Fruit fly (Drosophila melanogaster): ENCODE data around the gene Tl.

The Tl gene

dm6 chr3R:26881121-26881895 lies 82.5 kb downstream of the Tl start, which contains the start of the genes ro and T48 (continued):
- TF ChIP-seq Dll (GFP tag; IDR thresholded peaks at IDR 0.05; ENCODE audit: partially characterized antibody) = peak; percentile 60; the same call in 1 of the 4 replicates
- TF ChIP-seq CG15269 (tag; optimal IDR thresholded peaks at IDR 0.05) = peak; percentile 1
- no peak for TF ChIP-seq CG13296 (GFP tag; optimal IDR thresholded peaks at IDR 0.05)
- no peak for TF ChIP-seq Dip2 (GFP tag; IDR thresholded peaks at IDR 0.05)
- TF ChIP-seq CG10462 (GFP tag; optimal IDR thresholded peaks at IDR 0.05) = no peak
- peak; percentile 51; the same call in 1 of the 2 replicates for TF ChIP-seq Atf6 (GFP tag; IDR thresholded peaks at IDR 0.05)
- peak; percentile 12 for TF ChIP-seq CG6765 (GFP tag; optimal IDR thresholded peaks at IDR 0.05)
- TF ChIP-seq seq (GFP tag; IDR thresholded peaks at IDR 0.05) = peak; percentile 80; the same call in 1 of the 2 replicates
- no peak for TF ChIP-seq Kr (GFP tag; optimal IDR thresholded peaks at IDR 0.05)
- TF ChIP-seq gro (GFP tag; optimal IDR thresholded peaks at IDR 0.05) = peak; percentile 79
- TF ChIP-seq CG8359 (GFP tag; optimal IDR thresholded peaks at IDR 0.05; ENCODE audit: borderline replicate concordance) = no peak
- peak; percentile 48; the same call in 1 of the 2 replicates for TF ChIP-seq Adf1 (GFP tag; IDR thresholded peaks at IDR 0.05)
- 0 out of 3 replicates have a peak, but pooled peaks have one; percentile 21 for TF ChIP-seq Doc3 (GFP tag; IDR thresholded peaks at IDR 0.05; ENCODE audit: partially characterized antibody)
- peak; percentile 65 for TF ChIP-seq ftz-f1 (GFP tag; optimal IDR thresholded peaks at IDR 0.05)
- no peak for TF ChIP-seq CG1024 (GFP tag; IDR thresholded peaks at IDR 0.05)
- peak; percentile 22 for TF ChIP-seq Camta (GFP tag; optimal IDR thresholded peaks at IDR 0.05)
- no peak for TF ChIP-seq Sox100B (GFP tag; optimal IDR thresholded peaks at IDR 0.05)
- no peak for TF ChIP-seq CG1233 (GFP tag; optimal IDR thresholded peaks at IDR 0.05)
- no peak for TF ChIP-seq nerfin-2 (GFP tag; IDR thresholded peaks at IDR 0.05; ENCODE audit: partially characterized antibody)
- TF ChIP-seq usp (GFP tag; optimal IDR thresholded peaks at IDR 0.05) = no peak
- peak; percentile 57 for TF ChIP-seq sd (tag; optimal IDR thresholded peaks at IDR 0.05)
- peak; percentile 71 for TF ChIP-seq phol (tag; optimal IDR thresholded peaks at IDR 0.05)
- TF ChIP-seq CG2678 (tag; optimal IDR thresholded peaks at IDR 0.05) = peak; percentile 8
- no peak for TF ChIP-seq CG4404 (GFP tag; IDR thresholded peaks at IDR 0.05)
- peak; percentile 13; the same call in 1 of the 2 replicates for TF ChIP-seq CG32772 (GFP tag; IDR thresholded peaks at IDR 0.05)
- TF ChIP-seq CG18619 (GFP tag; optimal IDR thresholded peaks at IDR 0.05) = peak; percentile 20
- no peak for TF ChIP-seq nau (GFP tag; optimal IDR thresholded peaks at IDR 0.05)
- TF ChIP-seq Dbx (GFP tag; IDR thresholded peaks at IDR 0.05) = peak; percentile 66; the same call in 2 of the 3 replicates
- peak; percentile 18 for TF ChIP-seq kni (GFP tag; optimal IDR thresholded peaks at IDR 0.05)
- peak; percentile 48 for TF ChIP-seq CG4617 (GFP tag; optimal IDR thresholded peaks at IDR 0.05; ENCODE audit: borderline replicate concordance)
- TF ChIP-seq Hey (tag; optimal IDR thresholded peaks at IDR 0.05) = no peak
- TF ChIP-seq CG31365 (tag; optimal IDR thresholded peaks at IDR 0.05) = peak; percentile 100
- TF ChIP-seq amos (GFP tag; IDR thresholded peaks at IDR 0.05; ENCODE audit: partially characterized antibody) = peak; percentile 78
- no peak for TF ChIP-seq lola (GFP tag; optimal IDR thresholded peaks at IDR 0.05)
- TF ChIP-seq sisA (GFP tag; IDR thresholded peaks at IDR 0.05) = peak; percentile 51
- TF ChIP-seq slbo (GFP tag; IDR thresholded peaks at IDR 0.05) = peak; percentile 64; the same call in 1 of the 2 replicates
- no peak for TF ChIP-seq B-H1 (GFP tag; IDR thresholded peaks at IDR 0.05)
- TF ChIP-seq dysf (GFP tag; IDR thresholded peaks at IDR 0.05) = 0 out of 3 replicates have a peak, but pooled peaks have one; percentile 39
- TF ChIP-seq pho (GFP tag; optimal IDR thresholded peaks at IDR 0.05) = peak; percentile 69
- TF ChIP-seq CG12744 (GFP tag; optimal IDR thresholded peaks at IDR 0.05) = peak; percentile 83
- peak; percentile 42 for TF ChIP-seq Deaf1 (tag; optimal IDR thresholded peaks at IDR 0.05)
- no peak for TF ChIP-seq odd (GFP tag; optimal IDR thresholded peaks at IDR 0.05)
- peak; percentile 86 for TF ChIP-seq BEAF-32 (GFP tag; optimal IDR thresholded peaks at IDR 0.05)
- no peak for TF ChIP-seq croc (GFP tag; conservative IDR thresholded peaks at IDR 0.05)
- no peak for TF ChIP-seq fd3F (GFP tag; optimal IDR thresholded peaks at IDR 0.05)
- TF ChIP-seq CG33557 (GFP tag; optimal IDR thresholded peaks at IDR 0.05) = no peak
- no peak for TF ChIP-seq cwo (GFP tag; optimal IDR thresholded peaks at IDR 0.05)
- TF ChIP-seq CG4854 (GFP tag; optimal IDR thresholded peaks at IDR 0.05) = peak; percentile 16
